Fruit fly (Drosophila melanogaster): Measurements from ENCODE around the gene Exn.

Gene Exn

DNA sequence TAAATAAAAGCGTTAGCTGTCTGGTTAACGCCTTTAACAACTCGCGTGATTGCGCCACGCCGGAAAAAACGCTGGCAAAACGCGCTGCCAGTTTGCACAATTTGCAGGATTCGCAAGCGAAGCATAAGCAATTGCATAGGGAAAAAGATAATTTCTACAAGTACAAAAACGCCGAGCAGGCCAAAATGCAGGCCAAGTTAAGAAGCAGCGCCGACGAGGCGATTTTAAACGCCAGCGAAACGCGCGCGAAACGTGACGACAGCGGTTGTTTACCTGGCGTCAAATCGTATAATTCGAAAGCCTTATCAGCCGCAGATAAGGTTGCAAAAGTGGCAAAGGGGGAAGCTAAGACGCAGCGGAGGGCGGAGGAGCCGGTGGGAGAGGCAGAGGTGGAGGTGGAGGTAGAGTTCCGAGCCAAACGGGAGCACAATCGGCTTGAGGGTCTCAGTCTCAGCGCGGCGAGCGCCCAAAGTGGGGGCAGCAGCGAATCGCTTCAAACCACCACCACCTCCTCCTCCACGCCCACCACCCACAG, 11.4 kb downstream of the Exn start:
- TF ChIP-seq Clk (GFP tag; optimal IDR thresholded peaks at IDR 0.05) (peak; percentile 16), CG11617 (GFP tag; optimal IDR thresholded peaks at IDR 0.05) (peak; percentile 24), CG1620 (GFP tag; optimal IDR thresholded peaks at IDR 0.05) (no peak), CG5204 (GFP tag; optimal IDR thresholded peaks at IDR 0.05) (no peak), CG12768 (GFP tag; optimal IDR thresholded peaks at IDR 0.05) (peak; percentile 76), CG33017 (tag; optimal IDR thresholded peaks at IDR 0.05) (peak; percentile 51), bab1 (GFP tag; optimal IDR thresholded peaks at IDR 0.05) (no peak), cic (GFP tag; optimal IDR thresholded peaks at IDR 0.05) (peak; percentile 91), toe (GFP tag; optimal IDR thresholded peaks at IDR 0.05) (no peak), CG7045 (GFP tag; optimal IDR thresholded peaks at IDR 0.05) (peak; percentile 46), cnc (optimal IDR thresholded peaks at IDR 0.05) (no peak), CG7101 (tag; optimal IDR thresholded peaks at IDR 0.05) (peak; percentile 27), Mnt (GFP tag; optimal IDR thresholded peaks at IDR 0.05) (peak; percentile 57), pad (GFP tag; optimal IDR thresholded peaks at IDR 0.05) (peak; percentile 22), CG14711 (tag; optimal IDR thresholded peaks at IDR 0.05) (no peak), tj (GFP tag; optimal IDR thresholded peaks at IDR 0.05) (peak; percentile 31)

DNA sequence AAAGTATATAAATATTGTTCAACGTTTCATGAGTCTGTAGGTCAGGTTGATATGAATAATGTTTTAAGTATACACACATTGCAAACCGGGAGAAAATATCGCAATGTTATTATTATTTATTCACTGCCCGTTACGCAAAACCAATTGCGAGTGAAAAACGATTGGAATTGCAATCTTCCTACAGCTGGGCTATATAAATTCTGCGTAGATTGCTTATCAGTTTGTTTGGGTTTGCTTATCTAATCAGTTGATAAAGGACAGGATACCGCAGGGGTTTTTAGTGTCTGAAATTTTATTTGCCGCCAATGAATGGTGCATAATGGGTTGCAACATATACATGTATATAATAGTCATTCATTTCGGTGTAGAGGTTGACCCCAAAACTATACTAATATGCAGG, 14.2 kb downstream of the Exn start:
- TF ChIP-seq kay (GFP tag; ENCODE audit: borderline replicate concordance), result peak; percentile 78
- TF ChIP-seq CG12768 (GFP tag; optimal IDR thresholded peaks at IDR 0.05), result no peak
- TF ChIP-seq CG5204 (GFP tag; optimal IDR thresholded peaks at IDR 0.05), result no peak
- TF ChIP-seq CG14711 (tag; optimal IDR thresholded peaks at IDR 0.05), result no peak
- peak; percentile 31 for TF ChIP-seq cic (GFP tag; optimal IDR thresholded peaks at IDR 0.05)
- no peak for TF ChIP-seq bab1 (GFP tag; optimal IDR thresholded peaks at IDR 0.05)
- TF ChIP-seq CG11617 (GFP tag; optimal IDR thresholded peaks at IDR 0.05), result no peak
- no peak for TF ChIP-seq Crg-1 (GFP tag; optimal IDR thresholded peaks at IDR 0.05)
- TF ChIP-seq Clk (GFP tag; optimal IDR thresholded peaks at IDR 0.05), result no peak
- no peak for TF ChIP-seq CG1620 (GFP tag; optimal IDR thresholded peaks at IDR 0.05)
- no peak for TF ChIP-seq Hr96 (GFP tag; optimal IDR thresholded peaks at IDR 0.05)
- TF ChIP-seq toe (GFP tag; optimal IDR thresholded peaks at IDR 0.05), result no peak
- TF ChIP-seq pad (GFP tag; optimal IDR thresholded peaks at IDR 0.05), result no peak
- no peak for TF ChIP-seq tj (GFP tag; optimal IDR thresholded peaks at IDR 0.05)
- no peak for TF ChIP-seq CG33017 (tag; optimal IDR thresholded peaks at IDR 0.05)
- TF ChIP-seq ovo (GFP tag; optimal IDR thresholded peaks at IDR 0.05), result no peak

DNA sequence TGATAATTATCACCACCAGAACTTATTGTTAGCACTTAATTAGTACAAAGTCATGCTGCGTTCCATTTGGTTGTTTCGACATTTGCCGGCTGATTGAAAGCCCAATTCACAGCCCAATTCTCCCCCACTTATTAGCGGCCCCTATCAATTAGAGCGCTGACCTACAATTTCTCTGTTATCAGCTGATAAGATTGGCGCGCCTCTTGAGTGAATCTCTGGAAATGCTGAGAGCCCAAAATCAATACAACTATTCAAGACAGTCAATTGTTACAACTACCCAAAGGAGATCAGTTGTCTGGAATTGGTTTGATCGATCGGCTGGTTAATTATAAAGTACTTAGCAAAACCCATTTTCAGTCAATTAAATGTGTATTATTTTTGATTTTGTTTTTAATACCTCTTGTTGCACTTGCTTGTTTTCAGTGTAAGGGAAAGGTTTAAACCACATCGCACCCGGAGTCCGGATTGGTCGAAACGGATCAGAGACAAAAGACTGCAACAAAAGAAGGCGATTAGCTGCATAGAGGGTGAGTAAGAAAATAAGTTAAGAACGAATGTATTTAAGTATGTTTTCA, 15.1 kb downstream of the Exn start:
- TF ChIP-seq cic (GFP tag; optimal IDR thresholded peaks at IDR 0.05) (peak; percentile 19), CG11617 (GFP tag; optimal IDR thresholded peaks at IDR 0.05) (no peak)

DNA sequence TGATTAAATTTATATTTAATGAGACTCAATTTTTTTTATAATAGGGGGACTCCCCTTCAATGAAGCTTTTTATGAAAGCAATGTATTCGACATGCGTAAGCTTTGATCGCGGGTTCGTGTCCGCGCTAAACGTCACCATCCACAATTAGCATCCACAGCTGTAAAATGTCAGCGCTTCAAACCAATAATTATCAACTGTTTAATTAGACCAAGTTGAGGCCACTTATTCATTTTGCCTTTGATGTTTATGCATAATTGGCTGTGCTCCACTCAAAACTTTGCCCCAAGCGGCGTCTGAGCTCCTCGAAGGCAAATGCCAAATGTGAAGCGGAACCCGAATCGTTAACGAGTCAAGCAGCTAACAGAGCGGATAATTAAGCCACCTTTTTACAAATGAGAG, 15.8 kb downstream of the Exn start:
- TF ChIP-seq kay (GFP tag; ENCODE audit: borderline replicate concordance) (peak; percentile 39), CG7101 (tag; optimal IDR thresholded peaks at IDR 0.05) (no peak), Mnt (GFP tag; optimal IDR thresholded peaks at IDR 0.05) (no peak), CG5204 (GFP tag; optimal IDR thresholded peaks at IDR 0.05) (no peak), CG12768 (GFP tag; optimal IDR thresholded peaks at IDR 0.05) (no peak)

DNA sequence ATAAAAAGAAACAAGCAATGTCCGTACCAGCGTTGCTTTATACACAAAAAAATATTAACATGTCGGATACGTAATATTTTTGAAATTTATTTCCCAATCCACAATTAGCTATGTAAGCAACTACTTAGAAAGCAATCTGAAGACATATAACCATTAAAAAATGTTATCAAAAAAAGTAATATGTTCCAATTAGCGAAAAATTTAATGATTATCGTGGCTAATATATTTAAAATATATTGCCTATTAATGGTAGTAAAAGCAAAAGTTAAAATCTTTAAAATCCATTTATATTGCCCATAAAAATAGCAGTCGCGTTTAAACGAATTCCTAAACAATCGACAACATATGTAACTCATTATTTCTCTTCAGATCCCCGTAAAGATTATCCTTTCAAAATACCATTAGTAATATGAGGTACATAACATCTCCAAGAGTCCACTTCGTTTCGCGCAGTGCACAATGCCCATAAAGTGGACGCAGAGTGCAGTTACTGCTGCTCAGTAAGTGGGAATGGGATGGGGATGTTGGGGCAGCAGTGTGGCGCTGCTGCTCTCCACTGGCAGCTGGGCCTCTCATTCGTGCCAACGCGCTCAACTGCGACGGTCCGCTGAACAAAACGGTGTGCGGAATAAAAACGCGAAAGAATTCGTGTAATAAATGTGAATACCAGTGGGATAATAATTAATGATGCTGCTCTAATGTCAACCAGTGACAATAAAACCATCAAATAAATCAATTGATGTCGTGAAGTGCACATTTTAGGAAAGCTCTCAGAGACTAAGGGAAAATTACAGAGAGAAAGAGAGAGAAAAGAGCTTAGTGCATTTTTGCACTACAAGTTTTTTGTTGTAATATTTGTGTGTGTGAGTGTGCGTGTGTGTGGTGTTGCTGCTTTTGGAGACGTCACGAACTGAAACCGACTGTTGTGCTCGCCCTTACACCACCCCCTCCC, 16.5 kb downstream of the Exn start:
- TF ChIP-seq Crg-1 (GFP tag; optimal IDR thresholded peaks at IDR 0.05) (no peak), Clk (GFP tag; optimal IDR thresholded peaks at IDR 0.05) (no peak), Hr96 (GFP tag; optimal IDR thresholded peaks at IDR 0.05) (peak; percentile 52), CG33017 (tag; optimal IDR thresholded peaks at IDR 0.05) (no peak), CG7045 (GFP tag; optimal IDR thresholded peaks at IDR 0.05) (peak; percentile 58), CG11617 (GFP tag; optimal IDR thresholded peaks at IDR 0.05) (peak; percentile 48), CG12768 (GFP tag; optimal IDR thresholded peaks at IDR 0.05) (no peak), cnc (optimal IDR thresholded peaks at IDR 0.05) (no peak), CG14711 (tag; optimal IDR thresholded peaks at IDR 0.05) (peak; percentile 1), bab1 (GFP tag; optimal IDR thresholded peaks at IDR 0.05) (no peak), kay (GFP tag; ENCODE audit: borderline replicate concordance) (peak; percentile 7), CG1620 (GFP tag; optimal IDR thresholded peaks at IDR 0.05) (peak; percentile 7), CG7101 (tag; optimal IDR thresholded peaks at IDR 0.05) (peak; percentile 16), tj (GFP tag; optimal IDR thresholded peaks at IDR 0.05) (peak; percentile 9), ovo (GFP tag; optimal IDR thresholded peaks at IDR 0.05) (no peak), cic (GFP tag; optimal IDR thresholded peaks at IDR 0.05) (peak; percentile 16), pad (GFP tag; optimal IDR thresholded peaks at IDR 0.05) (peak; percentile 54), toe (GFP tag; optimal IDR thresholded peaks at IDR 0.05) (no peak), Mnt (GFP tag; optimal IDR thresholded peaks at IDR 0.05) (no peak)

DNA sequence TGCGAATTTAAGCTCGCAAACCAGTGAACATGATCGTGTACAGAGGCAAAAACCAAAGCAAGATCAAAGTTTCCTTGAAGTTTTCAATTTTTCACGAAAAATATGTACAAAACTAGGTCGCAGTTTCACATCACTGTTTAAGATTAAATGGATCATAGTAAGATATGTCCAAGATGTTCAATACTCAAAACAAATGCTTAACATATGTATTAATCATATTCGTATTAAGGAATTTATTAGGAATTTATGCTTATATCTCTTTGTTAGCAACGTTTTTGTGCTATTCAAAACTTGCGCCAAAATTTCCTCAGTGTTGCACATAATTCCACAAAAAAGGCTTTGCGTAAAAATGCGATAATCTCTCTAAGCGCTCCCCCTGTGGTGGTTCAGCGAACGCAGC, 17.5 kb downstream of the Exn start:
- no peak for TF ChIP-seq Hr96 (GFP tag; optimal IDR thresholded peaks at IDR 0.05)
- no peak for TF ChIP-seq CG33017 (tag; optimal IDR thresholded peaks at IDR 0.05)
- TF ChIP-seq CG5204 (GFP tag; optimal IDR thresholded peaks at IDR 0.05), result no peak
- TF ChIP-seq CG7101 (tag; optimal IDR thresholded peaks at IDR 0.05), result no peak
- TF ChIP-seq CG1620 (GFP tag; optimal IDR thresholded peaks at IDR 0.05), result no peak
- no peak for TF ChIP-seq CG12768 (GFP tag; optimal IDR thresholded peaks at IDR 0.05)
- no peak for TF ChIP-seq ovo (GFP tag; optimal IDR thresholded peaks at IDR 0.05)
- TF ChIP-seq CG7045 (GFP tag; optimal IDR thresholded peaks at IDR 0.05), result no peak
- no peak for TF ChIP-seq kay (GFP tag; ENCODE audit: borderline replicate concordance)
- TF ChIP-seq bab1 (GFP tag; optimal IDR thresholded peaks at IDR 0.05), result no peak
- TF ChIP-seq Mnt (GFP tag; optimal IDR thresholded peaks at IDR 0.05), result no peak
- no peak for TF ChIP-seq CG11617 (GFP tag; optimal IDR thresholded peaks at IDR 0.05)
- TF ChIP-seq pad (GFP tag; optimal IDR thresholded peaks at IDR 0.05), result no peak
- TF ChIP-seq CG14711 (tag; optimal IDR thresholded peaks at IDR 0.05), result no peak
- TF ChIP-seq cic (GFP tag; optimal IDR thresholded peaks at IDR 0.05), result no peak
- TF ChIP-seq Clk (GFP tag; optimal IDR thresholded peaks at IDR 0.05), result no peak
- TF ChIP-seq toe (GFP tag; optimal IDR thresholded peaks at IDR 0.05), result no peak
